Worm (Caenorhabditis elegans) whole organism, L2 larva: ENCODE data around the gene elt-3.
A peak's percentile ranks its signal among the peaks of the same experiment; 100 is the strongest.

Source experiments
- C34F6.9 ChIP-seq: fragments of 150-350 bp; optimal IDR thresholded peaks from 2 replicates; lab custom pipeline; 2014; ENCODE audit warnings: missing biosample characterization, missing genetic modification characterization
- F13H6.1 ChIP-seq: sonication (generic microtip); optimal IDR thresholded peaks from 2 replicates; lab custom pipeline; 2016; ENCODE audit warnings: missing genetic modification characterization, missing compliant biosample characterization
- R02D3.7 ChIP-seq: fragments of 150-350 bp; optimal IDR thresholded peaks from 2 replicates; lab custom pipeline; 2014; ENCODE audit warnings: missing biosample characterization, missing genetic modification characterization
- Y55F3AM.14 ChIP-seq: fragments of 200-800 bp; sonication (Bioruptor generic); optimal IDR thresholded peaks from 2 replicates; lab custom pipeline; 2018; ENCODE audit warnings: mild to moderate bottlenecking, missing genetic modification characterization, missing compliant biosample characterization
- ZK546.5 ChIP-seq: sonication (generic microtip); optimal IDR thresholded peaks from 2 replicates; lab custom pipeline; 2017; ENCODE audit warnings: missing biosample characterization, missing genetic modification characterization
- aly-2 ChIP-seq: fragments of 150-350 bp; optimal IDR thresholded peaks from 2 replicates; lab custom pipeline; 2014; ENCODE audit warnings: missing biosample characterization, missing genetic modification characterization
- ama-1 ChIP-seq: fragments of 150-350 bp; optimal IDR thresholded peaks from 2 replicates; lab custom pipeline; 2018; ENCODE audit warnings: inconsistent platforms
- blmp-1 ChIP-seq: sonication (generic microtip); optimal IDR thresholded peaks from 2 replicates; lab custom pipeline; 2017; ENCODE audit warnings: missing genetic modification characterization, mild to moderate bottlenecking, missing compliant biosample characterization, antibody characterized with exemption, moderate library complexity; ENCODE audit not compliant: insufficient read depth
- ceh-16 ChIP-seq: fragments of 150-350 bp; optimal IDR thresholded peaks from 2 replicates; lab custom pipeline; 2014; ENCODE audit warnings: missing biosample characterization, missing genetic modification characterization
- ceh-82 ChIP-seq: fragments of 150-350 bp; optimal IDR thresholded peaks from 2 replicates; lab custom pipeline; 2014; ENCODE audit warnings: missing biosample characterization, missing genetic modification characterization
- crh-2 ChIP-seq: sonication (generic microtip); optimal IDR thresholded peaks from 2 replicates; lab custom pipeline; 2017; ENCODE audit warnings: missing biosample characterization, missing genetic modification characterization
- dmd-4 ChIP-seq: sonication (generic microtip); optimal IDR thresholded peaks from 2 replicates; lab custom pipeline; 2017; ENCODE audit warnings: missing biosample characterization, missing genetic modification characterization
- egl-27 ChIP-seq: sonication (generic microtip); optimal IDR thresholded peaks from 3 replicates; lab custom pipeline; 2017; ENCODE audit warnings: missing biosample characterization, missing genetic modification reagents, missing genetic modification characterization
- fos-1 ChIP-seq: fragments of 150-350 bp; optimal IDR thresholded peaks from 2 replicates; lab custom pipeline; 2014; ENCODE audit warnings: missing biosample characterization, missing genetic modification characterization
- gmeb-1 ChIP-seq: fragments of 150-350 bp; optimal IDR thresholded peaks from 2 replicates; lab custom pipeline; 2014; ENCODE audit warnings: missing biosample characterization, missing genetic modification characterization
- lin-11 ChIP-seq: fragments of 150-350 bp; sonication (generic microtip); optimal IDR thresholded peaks from 2 replicates; lab custom pipeline; 2014; ENCODE audit warnings: missing biosample characterization, missing genetic modification characterization, inconsistent platforms, mixed read lengths
- lin-13 ChIP-seq: fragments of 150-350 bp; optimal IDR thresholded peaks from 2 replicates; lab custom pipeline; 2014; ENCODE audit warnings: missing biosample characterization, missing genetic modification reagents, missing genetic modification characterization
- lin-39 ChIP-seq: fragments of 150-350 bp; optimal IDR thresholded peaks from 2 replicates; lab custom pipeline; 2014; ENCODE audit warnings: missing biosample characterization, missing genetic modification reagents, missing genetic modification characterization
- lsy-2 ChIP-seq, 2 experiments: fragments of 150-350 bp in 1 of 2; sonication (generic microtip) in 1 of 2; optimal IDR thresholded peaks; 2 replicates each; lab custom pipeline; 2014 to 2017; ENCODE audit warnings: missing biosample characterization in 2 of 2, missing genetic modification characterization in 2 of 2
- mab-5 ChIP-seq: fragments of 150-350 bp; optimal IDR thresholded peaks from 2 replicates; lab custom pipeline; 2014; ENCODE audit warnings: missing biosample characterization, missing genetic modification characterization
- mbf-1 ChIP-seq: sonication (generic microtip); optimal IDR thresholded peaks from 2 replicates; lab custom pipeline; 2017; ENCODE audit warnings: missing biosample characterization, missing genetic modification characterization
- mdl-1 ChIP-seq, 2 experiments: fragments of 150-350 bp in 1 of 2; sonication (generic microtip) in 1 of 2; optimal IDR thresholded peaks; 2 replicates each; lab custom pipeline; 2017; ENCODE audit warnings: missing biosample characterization in 2 of 2, missing genetic modification characterization in 2 of 2
- nhr-12 ChIP-seq: fragments of 150-350 bp; optimal IDR thresholded peaks from 2 replicates; lab custom pipeline; 2014; ENCODE audit warnings: missing biosample characterization, missing genetic modification characterization
- nhr-129 ChIP-seq: fragments of 150-350 bp; optimal IDR thresholded peaks from 2 replicates; lab custom pipeline; 2014; ENCODE audit warnings: missing biosample characterization, missing genetic modification characterization
- nhr-21 ChIP-seq: fragments of 150-350 bp; optimal IDR thresholded peaks from 2 replicates; lab custom pipeline; 2014; ENCODE audit warnings: missing biosample characterization, missing genetic modification characterization
- nhr-23 ChIP-seq: fragments of 150-350 bp; optimal IDR thresholded peaks from 2 replicates; lab custom pipeline; 2014; ENCODE audit warnings: missing biosample characterization, missing genetic modification reagents, missing genetic modification characterization
- nhr-237 ChIP-seq: fragments of 150-350 bp; optimal IDR thresholded peaks from 2 replicates; lab custom pipeline; 2014; ENCODE audit warnings: missing biosample characterization, missing genetic modification characterization
- nhr-25 ChIP-seq: fragments of 150-350 bp; sonication (generic microtip); optimal IDR thresholded peaks from 3 replicates; lab custom pipeline; 2014; ENCODE audit warnings: missing biosample characterization, missing genetic modification characterization
- nhr-6 ChIP-seq: fragments of 150-350 bp; optimal IDR thresholded peaks from 2 replicates; lab custom pipeline; 2014; ENCODE audit warnings: missing biosample characterization, missing genetic modification characterization
- nhr-77 ChIP-seq: fragments of 150-350 bp; optimal IDR thresholded peaks from 2 replicates; lab custom pipeline; 2014; ENCODE audit warnings: missing biosample characterization, missing genetic modification characterization
- peb-1 ChIP-seq: fragments of 150-350 bp; optimal IDR thresholded peaks from 2 replicates; lab custom pipeline; 2014; ENCODE audit warnings: missing biosample characterization, missing genetic modification characterization
- sem-4 ChIP-seq: fragments of 150-350 bp; optimal IDR thresholded peaks from 2 replicates; lab custom pipeline; 2014; ENCODE audit warnings: missing biosample characterization, missing genetic modification reagents, missing genetic modification characterization
- skn-1 ChIP-seq: sonication (generic microtip); optimal IDR thresholded peaks from 2 replicates; lab custom pipeline; 2017; ENCODE audit warnings: missing biosample characterization, missing genetic modification characterization
- sma-3 ChIP-seq: sonication (generic microtip); optimal IDR thresholded peaks from 2 replicates; lab custom pipeline; 2016; ENCODE audit warnings: missing genetic modification reagents, missing genetic modification characterization, missing compliant biosample characterization
- sma-9 ChIP-seq, 2 experiments: fragments of 150-350 bp in 1 of 2; sonication (generic microtip) in 1 of 2; optimal IDR thresholded peaks; 2 replicates each; lab custom pipeline; 2014 to 2016; ENCODE audit warnings: missing genetic modification characterization in 2 of 2, mild to moderate bottlenecking in 1 of 2, missing biosample characterization in 1 of 2, missing compliant biosample characterization in 1 of 2, missing genetic modification reagents in 1 of 2, moderate library complexity in 1 of 2
- unc-39 ChIP-seq: fragments of 150-350 bp; optimal IDR thresholded peaks from 2 replicates; lab custom pipeline; 2014; ENCODE audit warnings: missing biosample characterization, missing genetic modification characterization
- unc-62 ChIP-seq: fragments of 150-350 bp; optimal IDR thresholded peaks from 2 replicates; lab custom pipeline; 2014; ENCODE audit warnings: missing biosample characterization, missing genetic modification reagents, missing genetic modification characterization
- ztf-11 ChIP-seq: sonication (generic microtip); optimal IDR thresholded peaks from 2 replicates; lab custom pipeline; 2017; ENCODE audit warnings: missing biosample characterization, missing genetic modification characterization

elt-3 gene

DNA sequence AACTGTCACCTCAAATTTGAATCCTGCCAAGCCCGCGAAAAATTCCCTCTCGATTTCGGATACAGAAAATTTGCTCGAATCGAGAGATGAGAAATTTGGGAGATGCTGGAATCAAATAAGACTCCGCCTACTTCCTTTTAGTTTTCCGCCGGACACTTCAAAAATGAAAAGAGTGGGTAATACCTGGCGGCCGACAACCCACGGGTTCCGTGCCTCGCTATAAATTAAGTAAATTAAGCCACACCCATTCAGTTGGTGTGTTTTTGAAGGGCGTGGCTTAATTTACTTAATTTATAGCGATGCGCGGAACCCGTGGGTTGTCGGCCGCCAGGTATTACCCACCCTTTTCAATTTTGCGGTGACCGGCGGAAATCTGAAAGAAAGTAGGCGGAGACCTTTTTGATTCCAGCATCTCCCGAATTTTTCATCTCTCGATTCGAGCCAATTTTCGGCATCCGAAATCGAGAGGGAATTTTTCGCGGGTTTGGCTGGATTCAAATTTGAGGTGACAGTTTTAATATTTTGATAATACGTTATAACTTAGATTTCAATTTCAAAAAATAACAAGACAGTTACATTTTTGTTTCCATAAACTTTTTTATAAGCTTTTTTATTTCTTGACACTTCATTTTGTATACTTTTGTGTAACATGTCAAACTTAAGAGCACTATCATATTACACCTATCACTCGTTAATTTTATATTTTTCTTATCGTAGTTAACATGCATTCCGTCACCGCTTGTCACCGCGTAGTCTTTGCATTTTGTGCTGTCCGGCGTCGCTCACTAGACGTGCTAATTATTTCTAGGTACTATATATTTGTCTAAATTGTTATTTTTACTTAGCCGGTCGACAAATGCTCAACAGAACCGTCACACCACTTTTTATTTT is 12.3 kb downstream of the elt-3 start:
- TF ChIP-seq nhr-237 (tag; lab: Kevin White, UChicago) (no peak), fos-1 (peak; percentile 81)

ce11 chrX:13948167-13948566 is 13.5 kb downstream of the elt-3 start:
- TF ChIP-seq aly-2 (tag; lab: Kevin White, UChicago) (no peak), nhr-129 (tag; lab: Kevin White, UChicago) (peak; percentile 0)

DNA sequence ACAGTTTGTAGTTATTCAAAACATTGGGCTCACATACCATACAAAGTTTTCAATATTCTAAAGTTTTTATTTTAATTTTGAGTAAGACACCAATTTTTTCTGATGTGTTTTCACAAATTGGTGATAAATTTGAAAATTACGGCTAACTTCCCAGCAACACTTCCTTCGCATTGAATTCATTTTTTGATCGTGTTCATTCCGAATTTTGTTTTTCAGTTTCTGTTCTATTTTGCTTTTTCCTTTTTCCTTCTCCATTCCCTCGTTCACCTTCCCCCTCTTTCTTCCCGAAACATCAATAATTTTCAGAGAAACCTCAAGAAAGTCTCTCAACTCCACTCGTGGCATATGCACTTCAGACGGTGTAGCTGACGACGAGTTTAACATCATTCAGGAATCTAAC is 14.1 kb downstream of the elt-3 start, which contains the start of gene alg-1:
TSS of gene alg-1 (plus strand) at position 301 of the 400 bp plus-strand sequence.
- TF ChIP-seq nhr-12 (tag; lab: Kevin White, UChicago) = no peak
- no peak for TF ChIP-seq ZK546.5
- TF ChIP-seq crh-2 (tag; lab: Kevin White, UChicago) = no peak
- TF ChIP-seq sem-4 (tag; lab: Kevin White, UChicago) = no peak
- no peak for TF ChIP-seq lin-39 (tag; lab: Kevin White, UChicago)
- no peak for TF ChIP-seq mdl-1 (tag; optimal IDR thresholded peaks at IDR 0.05; lab: Kevin White, UChicago)
- no peak for TF ChIP-seq nhr-77 (tag; lab: Kevin White, UChicago)
- no peak for TF ChIP-seq mbf-1
- no peak for TF ChIP-seq ztf-11
- no peak for TF ChIP-seq mab-5 (tag; lab: Kevin White, UChicago)
- TF ChIP-seq lin-11 (tag; lab: Kevin White, UChicago) = no peak
- TF ChIP-seq nhr-6 (tag; lab: Kevin White, UChicago) = no peak
- TF ChIP-seq nhr-21 (tag; lab: Kevin White, UChicago) = no peak
- no peak for TF ChIP-seq ama-1 (lab: Kevin White, UChicago)
- TF ChIP-seq unc-39 (tag; lab: Kevin White, UChicago) = no peak
- TF ChIP-seq lsy-2 (tag; optimal IDR thresholded peaks at IDR 0.05; lab: Kevin White, UChicago) = no peak
- no peak for TF ChIP-seq skn-1 (tag; lab: Kevin White, UChicago)
- TF ChIP-seq peb-1 (tag; lab: Kevin White, UChicago) = no peak
- no peak for TF ChIP-seq dmd-4 (tag; lab: Kevin White, UChicago)
- TF ChIP-seq, all 48 proteins: peak for 0

DNA sequence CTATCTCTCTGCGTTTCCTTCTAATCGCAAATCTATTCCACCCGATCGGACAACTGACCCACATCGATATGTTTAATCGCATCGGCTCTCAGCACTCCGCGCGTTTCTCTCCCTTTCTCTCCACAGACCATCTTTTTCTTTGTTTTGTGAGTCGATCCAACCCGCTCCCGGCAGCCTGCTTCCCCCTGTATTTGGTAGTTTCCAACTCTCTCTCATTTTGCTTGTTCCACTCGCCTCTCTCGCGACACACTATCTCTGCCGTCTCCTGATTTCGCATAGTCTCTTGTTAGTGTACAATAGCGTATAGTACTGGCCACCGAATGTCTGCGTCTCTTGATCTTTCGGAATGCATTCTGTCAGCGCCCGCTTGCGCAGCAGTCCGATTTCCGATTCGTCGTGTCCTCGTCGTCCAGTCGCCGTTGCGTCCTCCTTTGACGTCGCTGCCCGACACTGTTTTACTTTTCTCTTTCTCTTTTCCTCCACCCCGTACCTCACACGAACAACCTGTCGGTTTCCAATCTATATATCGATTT is 16.0 kb downstream of the elt-3 start:
- TF ChIP-seq sma-3 (GFP tag; lab: Kevin White, UChicago) (peak; percentile 79), sma-9 (GFP tag; optimal IDR thresholded peaks at IDR 0.05; lab: Kevin White, UChicago) (peak; percentile 65), sma-9 (tag; optimal IDR thresholded peaks at IDR 0.05; lab: Kevin White, UChicago) (no peak), lin-13 (GFP tag; lab: Kevin White, UChicago) (peak; percentile 8), fos-1 (peak; percentile 44), unc-62 (GFP tag; lab: Kevin White, UChicago) (no peak), aly-2 (tag; lab: Kevin White, UChicago) (no peak), crh-2 (tag; lab: Kevin White, UChicago) (peak; percentile 53), egl-27 (tag; lab: Kevin White, UChicago) (peak; percentile 63), F13H6.1 (tag; lab: Kevin White, UChicago) (peak; percentile 81), R02D3.7 (tag; lab: Kevin White, UChicago) (no peak), C34F6.9 (tag; lab: Kevin White, UChicago) (peak; percentile 25), mab-5 (tag; lab: Kevin White, UChicago) (no peak), nhr-23 (tag; lab: Kevin White, UChicago) (no peak), ceh-82 (no peak), nhr-25 (peak; percentile 74), nhr-21 (tag; lab: Kevin White, UChicago) (peak; percentile 73), nhr-129 (tag; lab: Kevin White, UChicago) (peak; percentile 62), gmeb-1 (tag; lab: Kevin White, UChicago) (peak; percentile 20), Y55F3AM.14 (GFP tag; lab: Kevin White, UChicago) (no peak), lsy-2 (tag; optimal IDR thresholded peaks at IDR 0.05; lab: Kevin White, UChicago) (peak in 1 of 2 experiments; percentile 28), lin-11 (tag; lab: Kevin White, UChicago) (no peak), blmp-1 (tag; lab: Kevin White, UChicago) (peak; percentile 30), ceh-16 (tag; lab: Kevin White, UChicago) (peak; percentile 7)
